Worm (Caenorhabditis elegans) whole organism, L4 larva: ENCODE data around the gene oac-14.
A peak's percentile ranks its signal among the peaks of the same experiment; 100 is the strongest.

Source experiments
- F26F4.8 ChIP-seq: fragments of 200-800 bp; sonication (Bioruptor generic); conservative IDR thresholded peaks from 2 replicates; pipeline ENCODE4 v1.3.6; 2022; ENCODE audit warnings: missing genetic modification characterization, missing compliant biosample characterization
- F44E2.7 ChIP-seq: fragments of 200-800 bp; sonication (Bioruptor generic); IDR thresholded peaks from 2 replicates; pipeline ENCODE4 v2.1.2; 2022; ENCODE audit warnings: missing genetic modification characterization, missing compliant biosample characterization
- F49E8.2 ChIP-seq: sonication (generic microtip); optimal IDR thresholded peaks from 2 replicates; lab custom pipeline; 2016; ENCODE audit warnings: missing compliant biosample characterization, mild to moderate bottlenecking, missing genetic modification characterization, borderline replicate concordance
- Y105C5A.15 ChIP-seq: fragments of 200-800 bp; sonication (Bioruptor generic); IDR thresholded peaks from 2 replicates; pipeline ENCODE4 v1.3.6; 2022; ENCODE audit warnings: missing genetic modification characterization, missing compliant biosample characterization
- Y5F2A.4 ChIP-seq: fragments of 200-800 bp; sonication (Bioruptor generic); optimal IDR thresholded peaks from 2 replicates; lab custom pipeline; 2018; ENCODE audit warnings: mild to moderate bottlenecking, missing genetic modification characterization, missing compliant biosample characterization
- Y75B8A.6 ChIP-seq: fragments of 200-800 bp; sonication (Bioruptor generic); IDR thresholded peaks from 2 replicates; pipeline ENCODE4 v1.3.6; 2022; ENCODE audit warnings: missing genetic modification reagents, missing genetic modification characterization, missing compliant biosample characterization
- ZK546.5 ChIP-seq, 2 experiments: sonication (generic microtip); optimal IDR thresholded peaks; 2 replicates each; lab custom pipeline; 2017; ENCODE audit warnings: missing biosample characterization in 2 of 2, missing genetic modification characterization in 2 of 2
- aly-2 ChIP-seq: sonication (generic microtip); optimal IDR thresholded peaks from 2 replicates; lab custom pipeline; 2018; ENCODE audit warnings: missing biosample characterization, missing genetic modification characterization
- ama-1 ChIP-seq: fragments of 150-350 bp; optimal IDR thresholded peaks from 2 replicates; lab custom pipeline; 2014; ENCODE audit warnings: inconsistent platforms, mixed read lengths
- ceh-32 ChIP-seq: sonication (generic microtip); optimal IDR thresholded peaks from 2 replicates; lab custom pipeline; 2016; ENCODE audit warnings: mild to moderate bottlenecking, missing genetic modification characterization, missing compliant biosample characterization; ENCODE audit not compliant: poor library complexity
- ceh-44 ChIP-seq: fragments of 200-800 bp; sonication (Bioruptor generic); IDR thresholded peaks from 2 replicates; pipeline ENCODE4 v1.3.6; 2022; ENCODE audit warnings: missing genetic modification reagents, missing genetic modification characterization, missing compliant biosample characterization
- ceh-82 ChIP-seq: sonication (generic microtip); optimal IDR thresholded peaks from 2 replicates; lab custom pipeline; 2017; ENCODE audit warnings: missing biosample characterization, missing genetic modification characterization
- cey-2 ChIP-seq: sonication (generic microtip); optimal IDR thresholded peaks from 3 replicates; lab custom pipeline; 2017; ENCODE audit warnings: missing genetic modification characterization, mild to moderate bottlenecking, missing compliant biosample characterization, antibody characterized with exemption, borderline replicate concordance; ENCODE audit not compliant: insufficient read depth
- daf-12 ChIP-seq: fragments of 150-350 bp; optimal IDR thresholded peaks from 2 replicates; lab custom pipeline; 2014; ENCODE audit warnings: missing biosample characterization, missing genetic modification reagents, missing genetic modification characterization
- daf-16 ChIP-seq, 3 experiments: sonication (generic microtip); optimal IDR thresholded peaks; 2 replicates each; lab custom pipeline; 2016 to 2017; ENCODE audit warnings: missing genetic modification characterization in 3 of 3, missing genetic modification reagents in 3 of 3, mild to moderate bottlenecking in 2 of 3, missing compliant biosample characterization in 2 of 3, missing biosample characterization in 1 of 3, moderate library complexity in 1 of 3
- daf-19 ChIP-seq: fragments of 200-800 bp; sonication (Bioruptor generic); conservative IDR thresholded peaks from 2 replicates; pipeline ENCODE4 v1.3.6; 2022; ENCODE audit warnings: missing genetic modification characterization, missing compliant biosample characterization
- dmd-8 ChIP-seq: fragments of 200-800 bp; sonication (Bioruptor generic); IDR thresholded peaks from 2 replicates; pipeline ENCODE4 v1.3.6; 2022; ENCODE audit warnings: missing genetic modification characterization, missing compliant biosample characterization
- dmd-9 ChIP-seq: fragments of 200-800 bp; sonication (Bioruptor generic); IDR thresholded peaks from 2 replicates; pipeline ENCODE4 v1.3.6; 2022; ENCODE audit warnings: missing genetic modification reagents, missing genetic modification characterization, missing compliant biosample characterization
- dpl-1 ChIP-seq: fragments of 150-350 bp; optimal IDR thresholded peaks from 2 replicates; lab custom pipeline; 2014; ENCODE audit warnings: missing biosample characterization, missing genetic modification reagents, missing genetic modification characterization
- duxl-1 ChIP-seq: sonication (generic microtip); optimal IDR thresholded peaks from 2 replicates; lab custom pipeline; 2016; ENCODE audit warnings: mild to moderate bottlenecking, missing genetic modification characterization, moderate library complexity, missing compliant biosample characterization; ENCODE audit not compliant: poor library complexity
- dve-1 ChIP-seq: sonication (generic microtip); optimal IDR thresholded peaks from 2 replicates; lab custom pipeline; 2017; ENCODE audit warnings: antibody characterized with exemption, mild to moderate bottlenecking, missing genetic modification characterization, missing compliant biosample characterization; ENCODE audit not compliant: insufficient read depth
- egl-27 ChIP-seq: sonication (generic microtip); optimal IDR thresholded peaks from 3 replicates; lab custom pipeline; 2017; ENCODE audit warnings: missing biosample characterization, missing genetic modification reagents, missing genetic modification characterization
- fkh-10 ChIP-seq: fragments of 150-350 bp; optimal IDR thresholded peaks from 2 replicates; lab custom pipeline; 2014; ENCODE audit warnings: missing biosample characterization, missing genetic modification reagents, missing genetic modification characterization
- fos-1 ChIP-seq: fragments of 150-350 bp; optimal IDR thresholded peaks from 2 replicates; lab custom pipeline; 2014; ENCODE audit warnings: missing biosample characterization, missing genetic modification characterization
- hlh-11 ChIP-seq: fragments of 200-800 bp; sonication (Bioruptor generic); optimal IDR thresholded peaks from 2 replicates; lab custom pipeline; 2018; ENCODE audit warnings: mild to moderate bottlenecking, missing genetic modification characterization, missing compliant biosample characterization
- hlh-30 ChIP-seq: sonication (generic microtip); optimal IDR thresholded peaks from 2 replicates; lab custom pipeline; 2017; ENCODE audit warnings: antibody characterized with exemption, mild to moderate bottlenecking, missing genetic modification characterization, missing compliant biosample characterization; ENCODE audit not compliant: insufficient read depth
- hmg-1.1 ChIP-seq: fragments of 200-800 bp; sonication (Bioruptor generic); IDR thresholded peaks from 2 replicates; pipeline ENCODE4 v1.3.6; 2022; ENCODE audit warnings: missing genetic modification reagents, missing genetic modification characterization, missing compliant biosample characterization
- lim-7 ChIP-seq: fragments of 200-800 bp; sonication (Bioruptor generic); IDR thresholded peaks from 2 replicates; pipeline ENCODE4 v1.3.6; 2022; ENCODE audit warnings: missing genetic modification characterization, missing compliant biosample characterization
- lin-13 ChIP-seq: fragments of 150-350 bp; optimal IDR thresholded peaks from 2 replicates; lab custom pipeline; 2014; ENCODE audit warnings: missing biosample characterization, missing genetic modification reagents, missing genetic modification characterization
- lin-38 ChIP-seq: fragments of 200-800 bp; sonication (Bioruptor generic); IDR thresholded peaks from 2 replicates; pipeline ENCODE4 v1.3.6; 2022; ENCODE audit warnings: missing genetic modification reagents, missing genetic modification characterization, missing compliant biosample characterization
- lir-3 ChIP-seq: sonication (generic microtip); optimal IDR thresholded peaks from 2 replicates; lab custom pipeline; 2016; ENCODE audit warnings: mild to moderate bottlenecking, missing genetic modification characterization, missing compliant biosample characterization
- mdl-1 ChIP-seq, 2 experiments: fragments of 150-350 bp in 1 of 2; sonication (generic microtip) in 1 of 2; optimal IDR thresholded peaks; 2 replicates each; lab custom pipeline; 2014 to 2017; ENCODE audit warnings: missing biosample characterization in 2 of 2, missing genetic modification characterization in 2 of 2
- mep-1 ChIP-seq: fragments of 150-350 bp; sonication (generic microtip); optimal IDR thresholded peaks from 3 replicates; lab custom pipeline; 2014; ENCODE audit warnings: missing biosample characterization, missing genetic modification characterization
- mes-2 ChIP-seq: sonication (generic microtip); optimal IDR thresholded peaks from 2 replicates; lab custom pipeline; 2016; ENCODE audit warnings: missing genotype, mild to moderate bottlenecking, missing genetic modification characterization, missing compliant biosample characterization; ENCODE audit not compliant: poor library complexity, severe bottlenecking
- mxl-2 ChIP-seq: fragments of 200-800 bp; sonication (Bioruptor generic); conservative IDR thresholded peaks from 2 replicates; pipeline ENCODE4 v1.3.6; 2022; ENCODE audit warnings: missing genetic modification reagents, missing genetic modification characterization, missing compliant biosample characterization
- nhr-10 ChIP-seq: fragments of 150-350 bp; optimal IDR thresholded peaks from 2 replicates; lab custom pipeline; 2014; ENCODE audit warnings: missing biosample characterization, missing genetic modification characterization
- nhr-102 ChIP-seq: sonication (generic microtip); optimal IDR thresholded peaks from 2 replicates; lab custom pipeline; 2016; ENCODE audit warnings: mild to moderate bottlenecking, missing genetic modification characterization, moderate library complexity, missing compliant biosample characterization
- nhr-6 ChIP-seq: fragments of 150-350 bp; optimal IDR thresholded peaks from 2 replicates; lab custom pipeline; 2014; ENCODE audit warnings: missing biosample characterization, missing genetic modification characterization
- nhr-77 ChIP-seq: fragments of 150-350 bp; optimal IDR thresholded peaks from 2 replicates; lab custom pipeline; 2014; ENCODE audit warnings: missing biosample characterization, missing genetic modification characterization
- pha-4 ChIP-seq, 2 experiments: fragments of 150-350 bp in 1 of 2; fragments of 200-800 bp in 1 of 2; sonication (Bioruptor generic) in 1 of 2; IDR thresholded peaks in 1 of 2; optimal IDR thresholded peaks in 1 of 2; 2 replicates each; pipeline versions ENCODE4 v1.3.6 to Lab custom; 2014 to 2022; ENCODE audit warnings: missing genetic modification characterization in 2 of 2, missing genetic modification reagents in 2 of 2, missing biosample characterization in 1 of 2, missing compliant biosample characterization in 1 of 2
- pqm-1 ChIP-seq: sonication (generic microtip); optimal IDR thresholded peaks from 2 replicates; lab custom pipeline; 2017; ENCODE audit warnings: missing biosample characterization, missing genetic modification characterization
- rbr-2 ChIP-seq: sonication (generic microtip); optimal IDR thresholded peaks from 2 replicates; lab custom pipeline; 2016; ENCODE audit warnings: missing genotype, missing genetic modification characterization, missing compliant biosample characterization
- sdz-12 ChIP-seq: fragments of 200-800 bp; sonication (Bioruptor generic); optimal IDR thresholded peaks from 2 replicates; lab custom pipeline; 2018; ENCODE audit warnings: mild to moderate bottlenecking, missing genetic modification characterization, missing compliant biosample characterization
- set-16 ChIP-seq: fragments of 200-800 bp; sonication (Bioruptor generic); IDR thresholded peaks from 2 replicates; pipeline ENCODE4 v1.3.6; 2022; ENCODE audit warnings: missing genetic modification reagents, missing genetic modification characterization, missing compliant biosample characterization
- skn-1 ChIP-seq: fragments of 150-350 bp; optimal IDR thresholded peaks from 2 replicates; lab custom pipeline; 2014; ENCODE audit warnings: missing biosample characterization, missing genetic modification characterization
- snpc-4 ChIP-seq: fragments of 150-350 bp; optimal IDR thresholded peaks from 2 replicates; lab custom pipeline; 2014; ENCODE audit warnings: missing biosample characterization, missing genetic modification characterization
- spr-1 ChIP-seq: sonication (generic microtip); optimal IDR thresholded peaks from 2 replicates; lab custom pipeline; 2016; ENCODE audit warnings: mild to moderate bottlenecking, missing genetic modification characterization, missing compliant biosample characterization
- tra-1 ChIP-seq: fragments of 200-800 bp; sonication (Bioruptor generic); IDR thresholded peaks from 2 replicates; pipeline ENCODE4 v1.3.6; 2022; ENCODE audit warnings: missing genetic modification reagents, missing genetic modification characterization, missing compliant biosample characterization
- unc-62 ChIP-seq, 3 experiments: fragments of 150-350 bp in 1 of 3; sonication (generic microtip); optimal IDR thresholded peaks in 2 of 3; peaks in 1 of 3; 1 replicate in 1 of 3; 2 replicates in 2 of 3; lab custom pipeline; 2014 to 2017; ENCODE audit warnings: missing biosample characterization in 3 of 3, missing genetic modification characterization in 3 of 3, missing genetic modification reagents in 3 of 3, missing genotype in 1 of 3

Gene oac-14

ce11 chrX:10146592-10146991 lies 4.8 kb upstream of the oac-14 start, which contains the start of gene unc-115 (continued):
- peak; percentile 78 for TF ChIP-seq pha-4 (GFP tag; IDR thresholded peaks at IDR 0.05; lab: Robert Waterston, UW)
- TF ChIP-seq pha-4 (tag; optimal IDR thresholded peaks at IDR 0.05; lab: Kevin White, UChicago) = no peak
- peak; percentile 87 for TF ChIP-seq mep-1 (tag; lab: Kevin White, UChicago)
- no peak for TF ChIP-seq Y75B8A.6 (GFP tag; lab: Robert Waterston, UW)
- peak; percentile 6 for TF ChIP-seq snpc-4 (tag; lab: Kevin White, UChicago)
- peak; percentile 61 for TF ChIP-seq ceh-32 (tag; lab: Kevin White, UChicago)
- no peak for TF ChIP-seq fos-1 (tag; lab: Kevin White, UChicago)
- peak; percentile 24 for TF ChIP-seq lir-3 (tag; lab: Kevin White, UChicago)
- TF ChIP-seq unc-62 (GFP tag; optimal IDR thresholded peaks at IDR 0.05 in 1 of 2; lab: Kevin White, UChicago) = peak in 1 of 2 experiments; percentile 96
- TF ChIP-seq unc-62 (tag; optimal IDR thresholded peaks at IDR 0.05; lab: Kevin White, UChicago) = no peak
- no peak for TF ChIP-seq ceh-44 (GFP tag; lab: Robert Waterston, UW)
- TF ChIP-seq nhr-102 = peak; percentile 40
- no peak for TF ChIP-seq mxl-2
- peak; percentile 77; the same call in 1 of the 2 replicates for TF ChIP-seq dmd-8 (GFP tag; lab: Robert Waterston, UW)
- no peak for TF ChIP-seq skn-1 (tag; lab: Kevin White, UChicago)
- TF ChIP-seq nhr-77 = no peak
- no peak for TF ChIP-seq daf-12
- peak; percentile 94 for TF ChIP-seq hmg-1.1 (GFP tag; lab: Robert Waterston, UW)
- TF ChIP-seq duxl-1 = no peak
- no peak for TF ChIP-seq fkh-10 (GFP tag; lab: Kevin White, UChicago)
- TF ChIP-seq cey-2 (tag; lab: Kevin White, UChicago) = no peak
- peak in 1 of 2 experiments; percentile 20 for TF ChIP-seq daf-16 (GFP tag; optimal IDR thresholded peaks at IDR 0.05; lab: Kevin White, UChicago)
- peak; percentile 35 for TF ChIP-seq daf-16 (tag; optimal IDR thresholded peaks at IDR 0.05; lab: Kevin White, UChicago)
- TF ChIP-seq spr-1 (tag; lab: Kevin White, UChicago) = peak; percentile 52
- no peak for TF ChIP-seq F26F4.8 (GFP tag; lab: Robert Waterston, UW)
- TF ChIP-seq F44E2.7 (GFP tag; lab: Robert Waterston, UW) = no peak
- TF ChIP-seq ama-1 = no peak
- peak; percentile 63 for TF ChIP-seq nhr-6
- TF ChIP-seq dpl-1 (GFP tag; lab: Kevin White, UChicago) = peak; percentile 20
- TF ChIP-seq Y5F2A.4 (GFP tag; lab: Kevin White, UChicago) = no peak
- TF ChIP-seq F49E8.2 (tag; lab: Kevin White, UChicago) = no peak
- TF ChIP-seq lin-13 (GFP tag; lab: Kevin White, UChicago) = peak; percentile 72
- TF ChIP-seq lin-38 = peak; percentile 30; the same call in 1 of the 2 replicates
- TF ChIP-seq ceh-82 (tag; lab: Kevin White, UChicago) = no peak
- TF ChIP-seq rbr-2 (tag; lab: Kevin White, UChicago) = peak; percentile 91
- no peak for TF ChIP-seq Y105C5A.15
- TF ChIP-seq dve-1 = peak; percentile 73
- TF ChIP-seq sdz-12 (GFP tag; lab: Kevin White, UChicago) = no peak
- no peak for TF ChIP-seq ZK546.5 (tag; optimal IDR thresholded peaks at IDR 0.05; lab: Kevin White, UChicago)
- TF ChIP-seq aly-2 (tag; lab: Kevin White, UChicago) = no peak
- peak; percentile 72 for TF ChIP-seq hlh-30 (tag; lab: Kevin White, UChicago)
- no peak for TF ChIP-seq dmd-9
- no peak for TF ChIP-seq egl-27 (tag; lab: Kevin White, UChicago)
- no peak for TF ChIP-seq pqm-1
- TF ChIP-seq set-16 (GFP tag; lab: Robert Waterston, UW) = peak; percentile 96
- no peak for TF ChIP-seq daf-19 (GFP tag; lab: Robert Waterston, UW)
- peak; percentile 28; the same call in 1 of the 2 replicates for TF ChIP-seq tra-1 (GFP tag; lab: Robert Waterston, UW)
- TF ChIP-seq hlh-11 (tag; lab: Kevin White, UChicago) = peak; percentile 92
- TF ChIP-seq mdl-1 (tag; optimal IDR thresholded peaks at IDR 0.05; lab: Kevin White, UChicago) = peak; percentile 64 to 75
- no peak for TF ChIP-seq lim-7 (GFP tag; lab: Robert Waterston, UW)
- no peak for TF ChIP-seq nhr-10 (tag; lab: Kevin White, UChicago)
- peak; percentile 83 for TF ChIP-seq mes-2 (tag; lab: Kevin White, UChicago)
